Fruit fly (Drosophila melanogaster) ovary, adult (tissue): Measurements from ENCODE around the gene CG10359.

ENCODE experiments used
- CG17801 ChIP-seq: fragments of 200-800 bp; optimal IDR thresholded peaks from 2 replicates; lab custom pipeline; 2019; ENCODE audit warnings: missing biosample characterization, mild to moderate bottlenecking, missing genetic modification characterization, moderate library complexity; ENCODE audit not compliant: partially characterized antibody

CG10359 gene

dm6 chr3L:3634107-3634737 is 22.2 kb downstream of the CG10359 start:
- no peak for TF ChIP-seq CG17801 (GFP tag; lab: Kevin White, UChicago)

- TF ChIP-seq CG17801 (GFP tag; lab: Kevin White, UChicago), result no peak
Measured at dm6 chr3L:3638587-3639312, 26.8 kb downstream of the CG10359 start.

dm6 chr3L:3639324-3639723 is 27.3 kb downstream of the CG10359 start:
- TF ChIP-seq CG17801 (GFP tag; lab: Kevin White, UChicago), result no peak

dm6 chr3L:3640916-3641315 is 28.9 kb downstream of the CG10359 start:
- no peak for TF ChIP-seq CG17801 (GFP tag; lab: Kevin White, UChicago)

- TF ChIP-seq CG17801 (GFP tag; lab: Kevin White, UChicago), result no peak
Measured at dm6 chr3L:3644337-3645027, 32.5 kb downstream of the CG10359 start.

dm6 chr3L:3645628-3646360 is 33.8 kb downstream of the CG10359 start:
- TF ChIP-seq CG17801 (GFP tag; lab: Kevin White, UChicago), result no peak

- no peak for TF ChIP-seq CG17801 (GFP tag; lab: Kevin White, UChicago)
Measured at dm6 chr3L:3646361-3646759, 34.4 kb downstream of the CG10359 start.

dm6 chr3L:3649527-3649926 is 37.5 kb downstream of the CG10359 start:
- TF ChIP-seq CG17801 (GFP tag; lab: Kevin White, UChicago), result no peak

dm6 chr3L:3654671-3655070 is 42.7 kb downstream of the CG10359 start, which contains the start of gene CG10862:
Gene CG10862 (minus strand): TSS chr3L:3654771.
- TF ChIP-seq CG17801 (GFP tag; lab: Kevin White, UChicago), result no peak

- no peak for TF ChIP-seq CG17801 (GFP tag; lab: Kevin White, UChicago)
Measured at dm6 chr3L:3656867-3657266, 44.9 kb downstream of the CG10359 start.

dm6 chr3L:3657897-3658296 is 45.9 kb downstream of the CG10359 start:
- no peak for TF ChIP-seq CG17801 (GFP tag; lab: Kevin White, UChicago)

- TF ChIP-seq CG17801 (GFP tag; lab: Kevin White, UChicago), result no peak
Measured at dm6 chr3L:3658768-3659167, 46.8 kb downstream of the CG10359 start, which contains the start of gene CG43098. Gene CG43098 (plus strand): TSS chr3L:3659068.
